Fruit fly (Drosophila melanogaster): ENCODE measurements around the gene CG12480.

The CG12480 gene

dm6 chrX:14148171-14148570 is 21.2 kb upstream of the CG12480 start:
- no peak for TF ChIP-seq foxo (GFP tag; optimal IDR thresholded peaks at IDR 0.05)
- TF ChIP-seq Sp1 (GFP tag; optimal IDR thresholded peaks at IDR 0.05), result no peak
- TF ChIP-seq h (GFP tag; optimal IDR thresholded peaks at IDR 0.05), result no peak

dm6 chrX:14149312-14149711 is 20.1 kb upstream of the CG12480 start:
- TF ChIP-seq lola (GFP tag; optimal IDR thresholded peaks at IDR 0.05) (no peak), br (GFP tag; optimal IDR thresholded peaks at IDR 0.05) (no peak), CG9705 (GFP tag; optimal IDR thresholded peaks at IDR 0.05) (no peak), psq (GFP tag; optimal IDR thresholded peaks at IDR 0.05) (no peak), HLH106 (tag; optimal IDR thresholded peaks at IDR 0.05) (no peak), sv (GFP tag; optimal IDR thresholded peaks at IDR 0.05) (no peak), rgr (GFP tag; optimal IDR thresholded peaks at IDR 0.05) (no peak), woc (GFP tag; optimal IDR thresholded peaks at IDR 0.05) (no peak), h (GFP tag; optimal IDR thresholded peaks at IDR 0.05) (no peak), dl (GFP tag; optimal IDR thresholded peaks at IDR 0.05; ENCODE audit: insufficient read depth in 1 of 2, partially characterized antibody in 2 of 2) (no peak), Dfd (GFP tag; optimal IDR thresholded peaks at IDR 0.05) (no peak), Hr83 (GFP tag; optimal IDR thresholded peaks at IDR 0.05; ENCODE audit: poor library complexity, severe bottlenecking) (no peak), dsf (GFP tag; optimal IDR thresholded peaks at IDR 0.05; ENCODE audit: borderline replicate concordance) (no peak), Hnf4 (GFP tag; optimal IDR thresholded peaks at IDR 0.05) (no peak), OdsH (GFP tag; optimal IDR thresholded peaks at IDR 0.05) (no peak), GATAd (GFP tag; optimal IDR thresholded peaks at IDR 0.05) (no peak)

- TF ChIP-seq sage (GFP tag; optimal IDR thresholded peaks at IDR 0.05), result no peak
- no peak for TF ChIP-seq HLH106 (tag; optimal IDR thresholded peaks at IDR 0.05)
- no peak for TF ChIP-seq brk (GFP tag; optimal IDR thresholded peaks at IDR 0.05)
- TF ChIP-seq fru (GFP tag; optimal IDR thresholded peaks at IDR 0.05), result no peak
- no peak for TF ChIP-seq CG32264 (GFP tag; optimal IDR thresholded peaks at IDR 0.05)
- TF ChIP-seq dmrt93B (GFP tag; optimal IDR thresholded peaks at IDR 0.05), result no peak
- no peak for TF ChIP-seq sv (GFP tag; optimal IDR thresholded peaks at IDR 0.05)
- TF ChIP-seq CrebA (GFP tag; optimal IDR thresholded peaks at IDR 0.05; ENCODE audit: borderline replicate concordance), result no peak
- no peak for TF ChIP-seq woc (GFP tag; optimal IDR thresholded peaks at IDR 0.05)
- TF ChIP-seq CG9705 (GFP tag; optimal IDR thresholded peaks at IDR 0.05), result no peak
- no peak for TF ChIP-seq Rel (GFP tag; optimal IDR thresholded peaks at IDR 0.05)
- no peak for TF ChIP-seq Rel (tag; optimal IDR thresholded peaks at IDR 0.05)
- no peak for TF ChIP-seq tai (GFP tag; optimal IDR thresholded peaks at IDR 0.05)
- TF ChIP-seq N (GFP tag; optimal IDR thresholded peaks at IDR 0.05), result no peak
- no peak for TF ChIP-seq h (GFP tag; optimal IDR thresholded peaks at IDR 0.05)
- TF ChIP-seq pan (optimal IDR thresholded peaks at IDR 0.05), result no peak
Observed at dm6 chrX:14151906-14152305, 17.5 kb upstream of the CG12480 start, which contains the start of gene CG12479. Gene CG12479, minus strand, starts transcription at chrX:14152006.

- TF ChIP-seq Abd-B (GFP tag; optimal IDR thresholded peaks at IDR 0.05) (no peak), tai (GFP tag; optimal IDR thresholded peaks at IDR 0.05) (no peak), jim (GFP tag; optimal IDR thresholded peaks at IDR 0.05) (no peak)
Observed at dm6 chrX:14153689-14154088, 15.7 kb upstream of the CG12480 start.

dm6 chrX:14172524-14172923 is 3.1 kb downstream of the CG12480 start, which contains the start of gene betaNACtes1:
Gene betaNACtes1, minus strand, starts transcription at chrX:14172624.
- TF ChIP-seq CrebA (GFP tag; optimal IDR thresholded peaks at IDR 0.05; ENCODE audit: borderline replicate concordance) (no peak), tai (GFP tag; optimal IDR thresholded peaks at IDR 0.05) (no peak), Vsx2 (GFP tag; optimal IDR thresholded peaks at IDR 0.05; ENCODE audit: partially characterized antibody) (no peak), h (GFP tag; optimal IDR thresholded peaks at IDR 0.05) (no peak), Hr83 (GFP tag; optimal IDR thresholded peaks at IDR 0.05; ENCODE audit: poor library complexity, severe bottlenecking) (no peak), CG32264 (GFP tag; optimal IDR thresholded peaks at IDR 0.05) (no peak), Hnf4 (GFP tag; optimal IDR thresholded peaks at IDR 0.05) (no peak), Sp1 (GFP tag; optimal IDR thresholded peaks at IDR 0.05) (no peak), dmrt93B (GFP tag; optimal IDR thresholded peaks at IDR 0.05) (no peak), Dfd (GFP tag; optimal IDR thresholded peaks at IDR 0.05) (no peak), brk (GFP tag; optimal IDR thresholded peaks at IDR 0.05) (no peak), dl (GFP tag; optimal IDR thresholded peaks at IDR 0.05; ENCODE audit: insufficient read depth in 1 of 2, partially characterized antibody in 2 of 2) (no peak), Myc (optimal IDR thresholded peaks at IDR 0.05) (no peak), Rel (GFP tag; optimal IDR thresholded peaks at IDR 0.05) (no peak), Rel (tag; optimal IDR thresholded peaks at IDR 0.05) (no peak), Hr78 (GFP tag; optimal IDR thresholded peaks at IDR 0.05) (no peak), dsf (GFP tag; optimal IDR thresholded peaks at IDR 0.05; ENCODE audit: borderline replicate concordance) (no peak)
